Worm (Caenorhabditis elegans): Measurements from ENCODE around the gene F42A9.3.

F42A9.3 gene

DNA sequence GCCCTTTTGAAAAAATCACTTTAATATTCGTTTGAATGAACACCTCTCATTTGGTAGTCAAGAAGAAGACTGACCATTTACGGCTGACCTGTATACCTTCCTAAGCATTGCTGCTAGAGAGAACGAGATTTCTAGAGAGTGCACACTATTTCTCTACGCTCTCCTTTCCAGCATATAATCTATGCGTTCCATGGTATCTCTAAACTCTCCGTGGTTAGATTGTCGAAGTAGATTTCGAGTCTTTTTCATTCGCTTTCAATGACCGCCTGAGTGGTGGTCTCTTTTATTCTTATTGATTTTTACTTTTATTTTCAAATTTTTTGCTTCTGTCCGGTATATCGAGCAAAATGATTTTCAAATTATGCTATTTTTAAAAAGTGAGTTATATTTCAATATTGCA is 19.6 kb upstream of the F42A9.3 start:
- TF ChIP-seq cog-1 (tag; optimal IDR thresholded peaks at IDR 0.05) (no peak), flt-1 (GFP tag; IDR thresholded peaks at IDR 0.05) (no peak), klf-2 (GFP tag; conservative IDR thresholded peaks at IDR 0.05) (no peak), T22C8.4 (GFP tag; IDR thresholded peaks at IDR 0.05) (no peak), ztf-29 (GFP tag; IDR thresholded peaks at IDR 0.05) (no peak), tab-1 (GFP tag; IDR thresholded peaks at IDR 0.05) (no peak), ztf-23 (GFP tag; IDR thresholded peaks at IDR 0.05) (no peak), med-1 (GFP tag; optimal IDR thresholded peaks at IDR 0.05; ENCODE audit: insufficient read depth) (no peak), ref-1 (GFP tag; conservative IDR thresholded peaks at IDR 0.05) (no peak)

- TF ChIP-seq cog-1 (tag; optimal IDR thresholded peaks at IDR 0.05), result no peak
- no peak for TF ChIP-seq med-1 (GFP tag; optimal IDR thresholded peaks at IDR 0.05; ENCODE audit: insufficient read depth)
- TF ChIP-seq flt-1 (GFP tag; IDR thresholded peaks at IDR 0.05), result no peak
- TF ChIP-seq klf-2 (GFP tag; conservative IDR thresholded peaks at IDR 0.05), result no peak
- no peak for TF ChIP-seq ztf-29 (GFP tag; IDR thresholded peaks at IDR 0.05)
- no peak for TF ChIP-seq tab-1 (GFP tag; IDR thresholded peaks at IDR 0.05)
- TF ChIP-seq ztf-23 (GFP tag; IDR thresholded peaks at IDR 0.05), result no peak
- no peak for TF ChIP-seq T22C8.4 (GFP tag; IDR thresholded peaks at IDR 0.05)
- TF ChIP-seq ref-1 (GFP tag; conservative IDR thresholded peaks at IDR 0.05), result no peak
These were observed 16.2 kb upstream of the F42A9.3 start, which contains the start of gene Y59H11AR.4 for ce11 chrIV:8600712-8601330. Y59H11AR.4 (minus strand) TSS chrIV:8600762.

DNA sequence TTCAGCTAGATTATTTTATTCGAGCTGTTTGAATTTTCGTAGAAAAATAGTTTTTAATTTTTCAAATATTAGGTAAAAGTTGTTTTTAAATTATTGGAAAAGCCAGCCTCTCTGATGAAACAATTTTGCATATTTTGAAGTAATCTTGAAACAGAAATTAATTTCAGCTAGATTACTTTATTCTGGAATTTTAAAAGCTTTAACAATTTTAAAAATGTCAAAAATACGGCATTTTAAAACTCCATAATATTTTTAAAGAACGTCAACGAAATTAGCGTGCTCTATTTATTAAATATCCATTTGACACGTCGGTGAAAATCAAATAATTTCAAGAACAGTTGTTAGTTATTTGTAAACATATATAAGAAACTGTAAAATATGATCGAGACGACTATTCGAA is 14.2 kb upstream of the F42A9.3 start, which contains the start of gene Y59H11AR.10:
TSS of gene Y59H11AR.10 (plus strand) at position 301 of the 400 bp plus-strand sequence.
- no peak for TF ChIP-seq med-1 (GFP tag; optimal IDR thresholded peaks at IDR 0.05; ENCODE audit: insufficient read depth)

- TF ChIP-seq tab-1 (GFP tag; IDR thresholded peaks at IDR 0.05), result no peak
- no peak for TF ChIP-seq ztf-23 (GFP tag; IDR thresholded peaks at IDR 0.05)
- TF ChIP-seq T22C8.4 (GFP tag; IDR thresholded peaks at IDR 0.05), result no peak
- TF ChIP-seq klf-2 (GFP tag; conservative IDR thresholded peaks at IDR 0.05), result no peak
- TF ChIP-seq med-1 (GFP tag; optimal IDR thresholded peaks at IDR 0.05; ENCODE audit: insufficient read depth), result no peak
- TF ChIP-seq cog-1 (tag; optimal IDR thresholded peaks at IDR 0.05), result no peak
- TF ChIP-seq ztf-29 (GFP tag; IDR thresholded peaks at IDR 0.05), result no peak
- TF ChIP-seq ref-1 (GFP tag; conservative IDR thresholded peaks at IDR 0.05), result no peak
- TF ChIP-seq flt-1 (GFP tag; IDR thresholded peaks at IDR 0.05), result no peak
These were observed 11.8 kb upstream of the F42A9.3 start for ce11 chrIV:8605217-8605616.

ce11 chrIV:8608204-8608603 is 8.9 kb upstream of the F42A9.3 start:
- TF ChIP-seq flt-1 (GFP tag; IDR thresholded peaks at IDR 0.05), result no peak
- no peak for TF ChIP-seq ztf-23 (GFP tag; IDR thresholded peaks at IDR 0.05)
- TF ChIP-seq klf-2 (GFP tag; conservative IDR thresholded peaks at IDR 0.05), result no peak
- TF ChIP-seq ref-1 (GFP tag; conservative IDR thresholded peaks at IDR 0.05), result no peak
- no peak for TF ChIP-seq tab-1 (GFP tag; IDR thresholded peaks at IDR 0.05)
- TF ChIP-seq med-1 (GFP tag; optimal IDR thresholded peaks at IDR 0.05; ENCODE audit: insufficient read depth), result no peak
- TF ChIP-seq ztf-29 (GFP tag; IDR thresholded peaks at IDR 0.05), result no peak
- no peak for TF ChIP-seq cog-1 (tag; optimal IDR thresholded peaks at IDR 0.05)

DNA sequence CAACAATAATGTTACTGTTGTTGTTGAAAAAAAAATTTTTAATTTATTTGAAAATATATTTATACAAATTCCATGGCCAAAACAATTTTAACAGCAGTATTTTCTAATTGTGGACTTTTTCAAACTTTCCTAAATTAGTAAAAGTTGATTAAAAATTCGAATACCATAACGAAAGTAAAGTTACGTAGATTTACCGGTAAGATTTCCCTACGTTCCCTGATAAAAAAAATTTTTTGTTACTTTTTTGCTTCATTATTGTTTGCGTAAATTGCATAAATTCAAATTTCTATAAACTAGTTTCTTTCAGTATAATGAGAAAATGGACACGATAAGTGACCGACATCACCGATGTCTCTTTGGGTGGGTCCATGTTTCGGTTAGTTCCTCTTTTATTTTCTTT is 8.1 kb upstream of the F42A9.3 start, which contains the start of gene F42A9.6:
TSS of gene F42A9.6 (plus strand) at position 301 of the 400 bp plus-strand sequence.
- TF ChIP-seq ztf-29 (GFP tag; IDR thresholded peaks at IDR 0.05) (no peak), flt-1 (GFP tag; IDR thresholded peaks at IDR 0.05) (no peak), T22C8.4 (GFP tag; IDR thresholded peaks at IDR 0.05) (no peak), cog-1 (tag; optimal IDR thresholded peaks at IDR 0.05) (no peak), ztf-23 (GFP tag; IDR thresholded peaks at IDR 0.05) (no peak)

- TF ChIP-seq klf-2 (GFP tag; conservative IDR thresholded peaks at IDR 0.05) (no peak), tab-1 (GFP tag; IDR thresholded peaks at IDR 0.05) (no peak), cog-1 (tag; optimal IDR thresholded peaks at IDR 0.05) (no peak), med-1 (GFP tag; optimal IDR thresholded peaks at IDR 0.05; ENCODE audit: insufficient read depth) (no peak), flt-1 (GFP tag; IDR thresholded peaks at IDR 0.05) (no peak)
These were observed 5.0 kb upstream of the F42A9.3 start, which contains the start of the genes F42A9.17 and cyp-33E2 for ce11 chrIV:8611886-8612542. F42A9.17 (minus strand) TSS chrIV:8611936. cyp-33E2 (plus strand) TSS chrIV:8612334.

DNA sequence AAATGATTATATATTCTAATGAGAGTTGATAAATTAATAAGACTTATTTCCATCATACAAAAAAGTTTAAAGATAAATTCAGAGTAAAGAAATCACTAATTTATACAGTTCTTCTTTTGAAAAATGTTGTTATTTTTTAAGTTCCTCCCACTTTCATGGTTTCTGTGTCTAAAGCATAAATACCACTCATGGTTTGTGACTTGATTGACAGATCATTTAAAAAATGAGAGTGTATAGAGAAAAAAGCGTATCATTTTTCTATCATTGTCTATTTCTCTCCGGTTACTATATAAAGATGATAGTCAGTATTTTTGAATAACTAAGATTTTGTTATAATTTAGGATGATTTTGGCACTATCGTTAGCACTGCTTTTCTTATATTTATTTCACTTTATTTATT is 2.4 kb upstream of the F42A9.3 start, which contains the start of gene cyp-33E3:
TSS of gene cyp-33E3 (plus strand) at position 316 of the 400 bp plus-strand sequence.
- TF ChIP-seq tab-1 (GFP tag; IDR thresholded peaks at IDR 0.05) (no peak), flt-1 (GFP tag; IDR thresholded peaks at IDR 0.05) (no peak), med-1 (GFP tag; optimal IDR thresholded peaks at IDR 0.05; ENCODE audit: insufficient read depth) (no peak), T22C8.4 (GFP tag; IDR thresholded peaks at IDR 0.05) (no peak), ztf-29 (GFP tag; IDR thresholded peaks at IDR 0.05) (no peak), ref-1 (GFP tag; conservative IDR thresholded peaks at IDR 0.05) (no peak), cog-1 (tag; optimal IDR thresholded peaks at IDR 0.05) (no peak), klf-2 (GFP tag; conservative IDR thresholded peaks at IDR 0.05) (no peak), ztf-23 (GFP tag; IDR thresholded peaks at IDR 0.05) (no peak)

DNA sequence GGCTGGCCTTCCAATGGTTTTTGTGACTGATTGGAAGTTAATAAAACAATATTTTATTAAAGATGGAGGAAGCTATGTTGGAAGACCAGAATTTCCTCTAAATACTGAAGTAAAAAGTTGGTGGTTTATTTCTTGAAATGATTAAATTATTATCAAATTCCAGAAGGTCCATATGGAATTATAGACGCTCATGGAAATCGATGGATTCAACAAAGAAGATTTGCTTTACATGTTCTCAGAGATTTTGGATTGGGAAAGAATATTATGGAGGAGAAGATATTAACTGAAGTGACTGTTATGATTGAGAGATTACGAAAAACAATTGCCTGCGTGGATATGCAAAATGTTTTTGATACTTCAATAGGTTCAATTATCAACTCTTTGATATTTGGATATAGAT is 1.7 kb upstream of the F42A9.3 start:
- TF ChIP-seq flt-1 (GFP tag; IDR thresholded peaks at IDR 0.05) (no peak), klf-2 (GFP tag; conservative IDR thresholded peaks at IDR 0.05) (no peak), cog-1 (tag; optimal IDR thresholded peaks at IDR 0.05) (no peak), tab-1 (GFP tag; IDR thresholded peaks at IDR 0.05) (no peak), ztf-29 (GFP tag; IDR thresholded peaks at IDR 0.05) (no peak)

- no peak for TF ChIP-seq ztf-23 (GFP tag; IDR thresholded peaks at IDR 0.05)
- no peak for TF ChIP-seq ref-1 (GFP tag; conservative IDR thresholded peaks at IDR 0.05)
- no peak for TF ChIP-seq ztf-29 (GFP tag; IDR thresholded peaks at IDR 0.05)
- no peak for TF ChIP-seq med-1 (GFP tag; optimal IDR thresholded peaks at IDR 0.05; ENCODE audit: insufficient read depth)
- no peak for TF ChIP-seq T22C8.4 (GFP tag; IDR thresholded peaks at IDR 0.05)
- TF ChIP-seq tab-1 (GFP tag; IDR thresholded peaks at IDR 0.05), result no peak
- TF ChIP-seq flt-1 (GFP tag; IDR thresholded peaks at IDR 0.05), result no peak
- TF ChIP-seq klf-2 (GFP tag; conservative IDR thresholded peaks at IDR 0.05), result no peak
- TF ChIP-seq cog-1 (tag; optimal IDR thresholded peaks at IDR 0.05), result no peak
These were observed 1.6 kb downstream of the F42A9.3 start, which contains the start of gene F42A9.8 for ce11 chrIV:8618698-8619097. F42A9.8 (minus strand) TSS chrIV:8618785.
